Worm (Caenorhabditis elegans): Measurements from ENCODE around the gene mstr-2.

ce11 chrIII:4449357-4449756, 19.6 kb upstream of the mstr-2 start:
- TF ChIP-seq elt-3 (tag; optimal IDR thresholded peaks at IDR 0.05) (no peak), nhr-129 (tag; optimal IDR thresholded peaks at IDR 0.05) (no peak), unc-62 (GFP tag; optimal IDR thresholded peaks at IDR 0.05) (no peak), nhr-12 (tag; optimal IDR thresholded peaks at IDR 0.05) (no peak)

Data from whole organism, L2 larva.